Worm (Caenorhabditis elegans) whole organism, young adult: ENCODE data around the gene F38A5.22.

Source experiments
- B0261.1 ChIP-seq: sonication (generic microtip); optimal IDR thresholded peaks from 2 replicates; lab custom pipeline; 2016; ENCODE audit warnings: mild to moderate bottlenecking, missing genetic modification characterization, moderate library complexity, missing compliant biosample characterization
- C06A6.2 ChIP-seq: fragments of 200-800 bp; sonication (Bioruptor generic); conservative IDR thresholded peaks from 2 replicates; pipeline ENCODE4 v1.3.6; 2022; ENCODE audit warnings: missing genetic modification characterization, missing compliant biosample characterization
- D2030.7 ChIP-seq: fragments of 200-800 bp; sonication (Bioruptor generic); IDR thresholded peaks from 2 replicates; pipeline ENCODE4 v1.3.6; 2022; ENCODE audit warnings: missing genetic modification reagents, missing genetic modification characterization, missing compliant biosample characterization
- F22D6.2 ChIP-seq: sonication (generic microtip); optimal IDR thresholded peaks from 2 replicates; lab custom pipeline; 2016; ENCODE audit warnings: mild to moderate bottlenecking, missing genetic modification characterization, missing compliant biosample characterization
- F23B12.7 ChIP-seq: sonication (generic microtip); optimal IDR thresholded peaks from 2 replicates; lab custom pipeline; 2017; ENCODE audit warnings: missing genetic modification characterization, mild to moderate bottlenecking, missing compliant biosample characterization, antibody characterized with exemption, moderate library complexity; ENCODE audit not compliant: insufficient read depth
- F33H1.4 ChIP-seq: fragments of 200-800 bp; sonication (Bioruptor generic); IDR thresholded peaks from 2 replicates; pipeline ENCODE4 v1.3.6; 2022; ENCODE audit warnings: missing genetic modification reagents, missing genetic modification characterization, missing compliant biosample characterization
- F57C9.4 ChIP-seq: sonication (generic microtip); optimal IDR thresholded peaks from 2 replicates; lab custom pipeline; 2017; ENCODE audit warnings: mild to moderate bottlenecking, missing genetic modification characterization, missing compliant biosample characterization
- ama-1 ChIP-seq, 3 experiments: fragments of 150-350 bp in 1 of 3; sonication (generic microtip) in 2 of 3; optimal IDR thresholded peaks; 2 replicates each; lab custom pipeline; 2014 to 2018; ENCODE audit warnings: missing biosample characterization in 2 of 3, missing genetic modification characterization in 2 of 3, missing genetic modification reagents in 2 of 3
- athp-1 ChIP-seq: sonication (generic microtip); optimal IDR thresholded peaks from 2 replicates; lab custom pipeline; 2017; ENCODE audit warnings: mild to moderate bottlenecking, missing genetic modification characterization, missing compliant biosample characterization
- attf-3 ChIP-seq: fragments of 200-800 bp; sonication (Bioruptor generic); conservative IDR thresholded peaks from 2 replicates; pipeline ENCODE4 v1.3.6; 2022; ENCODE audit warnings: missing genetic modification reagents, missing genetic modification characterization, missing compliant biosample characterization
- bed-1 ChIP-seq: fragments of 200-800 bp; sonication (Bioruptor generic); IDR thresholded peaks from 2 replicates; pipeline ENCODE4 v1.3.6; 2022; ENCODE audit warnings: missing genetic modification reagents, missing genetic modification characterization, missing compliant biosample characterization
- cebp-1 ChIP-seq, 2 experiments: fragments of 200-800 bp in 1 of 2; sonication (Bioruptor generic) in 1 of 2; sonication (generic microtip) in 1 of 2; IDR thresholded peaks in 1 of 2; optimal IDR thresholded peaks in 1 of 2; 2 replicates each; pipeline versions ENCODE4 v1.3.6 to Lab custom; 2017 to 2022; ENCODE audit warnings: missing compliant biosample characterization in 2 of 2, missing genetic modification characterization in 2 of 2, mild to moderate bottlenecking in 1 of 2, missing genetic modification reagents in 1 of 2, moderate library complexity in 1 of 2
- ceh-58 ChIP-seq: fragments of 200-800 bp; sonication (Bioruptor generic); IDR thresholded peaks from 2 replicates; pipeline ENCODE4 v1.3.6; 2022; ENCODE audit warnings: missing genetic modification characterization, missing compliant biosample characterization
- dox-1 ChIP-seq: fragments of 200-800 bp; sonication (Bioruptor generic); IDR thresholded peaks from 2 replicates; pipeline ENCODE4 v1.3.6; 2022; ENCODE audit warnings: missing genetic modification reagents, missing genetic modification characterization, missing compliant biosample characterization
- gei-17 ChIP-seq: fragments of 200-800 bp; sonication (Bioruptor generic); optimal IDR thresholded peaks from 2 replicates; lab custom pipeline; 2018; ENCODE audit warnings: mild to moderate bottlenecking, missing genetic modification characterization, missing compliant biosample characterization
- hmg-20 ChIP-seq: fragments of 200-800 bp; sonication (Bioruptor generic); IDR thresholded peaks from 2 replicates; pipeline ENCODE4 v1.3.6; 2022; ENCODE audit warnings: missing genetic modification reagents, missing genetic modification characterization, missing compliant biosample characterization
- hrde-1 ChIP-seq: sonication (generic microtip); optimal IDR thresholded peaks from 2 replicates; lab custom pipeline; 2016; ENCODE audit warnings: missing genetic modification characterization, mild to moderate bottlenecking, missing compliant biosample characterization, moderate library complexity, missing genotype, missing genetic modification reagents, borderline replicate concordance
- hsf-1 ChIP-seq: fragments of 200-800 bp; sonication (Bioruptor generic); IDR thresholded peaks from 2 replicates; pipeline ENCODE4 v1.3.6; 2022; ENCODE audit warnings: missing genetic modification reagents, missing genetic modification characterization, missing compliant biosample characterization
- let-526 ChIP-seq: fragments of 200-800 bp; sonication (Bioruptor generic); IDR thresholded peaks from 2 replicates; pipeline ENCODE4 v1.3.6; 2022; ENCODE audit warnings: missing genetic modification reagents, missing genetic modification characterization, missing compliant biosample characterization
- let-607 ChIP-seq, 2 experiments: fragments of 200-800 bp in 1 of 2; sonication (Bioruptor generic) in 1 of 2; sonication (generic microtip) in 1 of 2; optimal IDR thresholded peaks; 2 replicates each; lab custom pipeline; 2016 to 2018; ENCODE audit warnings: mild to moderate bottlenecking in 2 of 2, missing compliant biosample characterization in 2 of 2, missing genetic modification characterization in 2 of 2, moderate library complexity in 2 of 2, missing genotype in 1 of 2
- lin-40 ChIP-seq: sonication (generic microtip); optimal IDR thresholded peaks from 2 replicates; lab custom pipeline; 2016; ENCODE audit warnings: missing genetic modification characterization, mild to moderate bottlenecking, missing compliant biosample characterization, missing genotype, missing genetic modification reagents
- lir-1 ChIP-seq: fragments of 200-800 bp; sonication (Bioruptor generic); conservative IDR thresholded peaks from 2 replicates; pipeline ENCODE4 v1.3.6; 2022; ENCODE audit warnings: missing genetic modification reagents, missing genetic modification characterization, missing compliant biosample characterization
- mcd-1 ChIP-seq: fragments of 200-800 bp; sonication (Bioruptor generic); IDR thresholded peaks from 2 replicates; pipeline ENCODE4 v1.3.6; 2022; ENCODE audit warnings: missing genetic modification reagents, missing genetic modification characterization, missing compliant biosample characterization
- mes-4 ChIP-seq: sonication (generic microtip); optimal IDR thresholded peaks from 2 replicates; lab custom pipeline; 2016; ENCODE audit warnings: missing genotype, missing genetic modification characterization, missing compliant biosample characterization
- nfya-1 ChIP-seq: sonication (generic microtip); optimal IDR thresholded peaks from 2 replicates; lab custom pipeline; 2017; ENCODE audit warnings: antibody characterized with exemption, missing compliant biosample characterization, missing genetic modification characterization, borderline replicate concordance; ENCODE audit not compliant: insufficient read depth
- nhr-179 ChIP-seq: sonication (generic microtip); optimal IDR thresholded peaks from 2 replicates; lab custom pipeline; 2016; ENCODE audit warnings: mild to moderate bottlenecking, missing genetic modification characterization, missing compliant biosample characterization
- pbrm-1 ChIP-seq: fragments of 200-800 bp; sonication (Bioruptor generic); IDR thresholded peaks from 2 replicates; pipeline ENCODE4 v1.3.6; 2022; ENCODE audit warnings: missing genetic modification reagents, missing genetic modification characterization, missing compliant biosample characterization
- repo-1 ChIP-seq: sonication (generic microtip); optimal IDR thresholded peaks from 2 replicates; lab custom pipeline; 2017; ENCODE audit warnings: mild to moderate bottlenecking, missing genetic modification characterization, missing compliant biosample characterization
- rpc-1 ChIP-seq, 2 experiments: fragments of 150-350 bp in 1 of 2; sonication (generic microtip) in 1 of 2; optimal IDR thresholded peaks; 2 replicates each; lab custom pipeline; 2014 to 2018; ENCODE audit warnings: missing biosample characterization in 1 of 2, missing genetic modification characterization in 1 of 2, missing genetic modification reagents in 1 of 2, missing genotype in 1 of 2
- sdz-38 ChIP-seq: sonication (generic microtip); optimal IDR thresholded peaks from 2 replicates; lab custom pipeline; 2016; ENCODE audit warnings: missing genotype, missing genetic modification characterization, missing compliant biosample characterization
- snpc-1.1 ChIP-seq: sonication (generic microtip); optimal IDR thresholded peaks from 2 replicates; lab custom pipeline; 2017; ENCODE audit warnings: missing genetic modification characterization, mild to moderate bottlenecking, missing compliant biosample characterization, antibody characterized with exemption, moderate library complexity, missing genotype, missing genetic modification reagents; ENCODE audit not compliant: insufficient read depth
- snpc-1.3 ChIP-seq: sonication (generic microtip); optimal IDR thresholded peaks from 2 replicates; lab custom pipeline; 2017; ENCODE audit warnings: missing genetic modification characterization, mild to moderate bottlenecking, missing compliant biosample characterization, antibody characterized with exemption, moderate library complexity, missing genotype, missing genetic modification reagents; ENCODE audit not compliant: insufficient read depth
- snpc-4 ChIP-seq, 5 experiments: fragments of 150-350 bp in 1 of 5; sonication (generic microtip) in 4 of 5; optimal IDR thresholded peaks; 2 replicates each; lab custom pipeline; 2014 to 2018; ENCODE audit warnings: missing genetic modification characterization in 5 of 5, missing biosample characterization in 3 of 5, antibody characterized with exemption in 2 of 5, mild to moderate bottlenecking in 2 of 5, missing compliant biosample characterization in 2 of 5, missing genotype in 2 of 5, moderate library complexity in 2 of 5, missing genetic modification reagents in 1 of 5
- somi-1 ChIP-seq: fragments of 200-800 bp; sonication (Bioruptor generic); optimal IDR thresholded peaks from 2 replicates; lab custom pipeline; 2018; ENCODE audit warnings: mild to moderate bottlenecking, missing genetic modification characterization, missing compliant biosample characterization
- sptf-2 ChIP-seq: fragments of 200-800 bp; sonication (Bioruptor generic); optimal IDR thresholded peaks from 2 replicates; lab custom pipeline; 2018; ENCODE audit warnings: mild to moderate bottlenecking, missing genetic modification characterization, missing compliant biosample characterization
- tbp1 ChIP-seq: fragments of 200-800 bp; sonication (Bioruptor generic); optimal IDR thresholded peaks from 2 replicates; lab custom pipeline; 2018; ENCODE audit warnings: mild to moderate bottlenecking, missing genetic modification characterization, missing compliant biosample characterization
- xnd-1 ChIP-seq: sonication (generic microtip); optimal IDR thresholded peaks from 2 replicates; lab custom pipeline; 2016; ENCODE audit warnings: missing genotype, missing genetic modification reagents, missing genetic modification characterization, missing compliant biosample characterization
- zfh-2 ChIP-seq: fragments of 200-800 bp; sonication (Bioruptor generic); conservative IDR thresholded peaks from 2 replicates; pipeline ENCODE4 v1.3.6; 2022; ENCODE audit warnings: missing genetic modification reagents, missing genetic modification characterization, missing compliant biosample characterization
- zim-3 ChIP-seq: sonication (generic microtip); optimal IDR thresholded peaks from 2 replicates; lab custom pipeline; 2017; ENCODE audit warnings: mild to moderate bottlenecking, missing genetic modification characterization, moderate library complexity, missing compliant biosample characterization
- ztf-18 ChIP-seq: sonication (generic microtip); optimal IDR thresholded peaks from 2 replicates; lab custom pipeline; 2016; ENCODE audit warnings: missing genotype, mild to moderate bottlenecking, missing genetic modification characterization, missing compliant biosample characterization
- ztf-25 ChIP-seq: fragments of 200-800 bp; sonication (Bioruptor generic); IDR thresholded peaks from 2 replicates; pipeline ENCODE4 v1.3.6; 2022; ENCODE audit warnings: missing genetic modification reagents, missing genetic modification characterization, missing compliant biosample characterization
- ztf-3 ChIP-seq: fragments of 200-800 bp; sonication (Bioruptor generic); optimal IDR thresholded peaks from 2 replicates; lab custom pipeline; 2018; ENCODE audit warnings: mild to moderate bottlenecking, missing genetic modification characterization, missing compliant biosample characterization

F38A5.22 gene

ce11 chrIV:6562039-6562438, 33.7 kb downstream of the F38A5.22 start (continued):
- TF ChIP-seq tbp1: peak; percentile 73
- TF ChIP-seq C06A6.2: no peak
- no peak for TF ChIP-seq let-526 (GFP tag; lab: Robert Waterston, UW)
- TF ChIP-seq nfya-1 (tag; lab: Kevin White, UChicago): no peak
- no peak for TF ChIP-seq hmg-20 (GFP tag; lab: Robert Waterston, UW)
- no peak for TF ChIP-seq hrde-1 (tag; lab: Kevin White, UChicago)
- no peak for TF ChIP-seq somi-1 (GFP tag; lab: Kevin White, UChicago)
- no peak for TF ChIP-seq pbrm-1 (GFP tag; lab: Robert Waterston, UW)
- no peak for TF ChIP-seq F23B12.7 (tag; lab: Kevin White, UChicago)
- peak; percentile 33 for TF ChIP-seq rpc-1 (optimal IDR thresholded peaks at IDR 0.05; lab: Kevin White, UChicago)
- TF ChIP-seq rpc-1 (tag; optimal IDR thresholded peaks at IDR 0.05; lab: Kevin White, UChicago): peak; percentile 76
- TF ChIP-seq F22D6.2: no peak
- TF ChIP-seq nhr-179 (tag; lab: Kevin White, UChicago): no peak
- TF ChIP-seq ceh-58: no peak
- TF ChIP-seq ztf-18: no peak
- TF ChIP-seq sptf-2 (GFP tag; lab: Kevin White, UChicago): no peak
- no peak for TF ChIP-seq cebp-1 (GFP tag; IDR thresholded peaks at IDR 0.05; lab: Robert Waterston, UW)
- no peak for TF ChIP-seq cebp-1 (tag; optimal IDR thresholded peaks at IDR 0.05; lab: Kevin White, UChicago)
- TF ChIP-seq mes-4 (tag; lab: Kevin White, UChicago): no peak
- TF ChIP-seq ztf-25 (GFP tag; lab: Robert Waterston, UW): no peak
- no peak for TF ChIP-seq lir-1 (GFP tag; lab: Robert Waterston, UW)
- TF ChIP-seq lin-40: no peak
- no peak for TF ChIP-seq repo-1 (tag; lab: Kevin White, UChicago)
- TF ChIP-seq zfh-2 (GFP tag; lab: Robert Waterston, UW): no peak
- no peak for TF ChIP-seq F33H1.4 (GFP tag; lab: Robert Waterston, UW)
- no peak for TF ChIP-seq sdz-38 (tag; lab: Kevin White, UChicago)
- no peak for TF ChIP-seq gei-17 (GFP tag; lab: Kevin White, UChicago)

DNA sequence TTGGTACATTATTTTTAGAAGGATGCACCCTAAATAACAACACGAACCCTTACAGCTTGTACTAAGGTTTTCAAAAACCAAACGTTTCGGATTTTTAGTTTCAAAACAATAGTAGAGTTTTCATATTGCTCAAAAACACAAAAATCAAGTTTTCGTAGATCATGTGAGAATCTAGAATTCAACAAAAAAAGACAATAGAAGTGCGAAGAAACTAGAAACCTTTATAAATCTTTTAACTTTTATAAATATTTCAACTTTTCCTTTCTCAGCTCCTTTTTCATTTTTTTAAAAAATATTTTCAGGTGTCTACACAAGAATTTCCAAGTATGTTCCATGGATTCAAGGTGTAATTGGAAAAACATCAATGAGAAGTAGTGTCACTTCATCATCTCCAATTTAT, 35.3 kb downstream of the F38A5.22 start, which contains the start of gene best-9:
TSS of gene best-9 (plus strand) at position 301 of the 400 bp plus-strand sequence.
- TF ChIP-seq F57C9.4 (tag; lab: Kevin White, UChicago): no peak
- no peak for TF ChIP-seq athp-1 (tag; lab: Kevin White, UChicago)
- no peak for TF ChIP-seq bed-1 (GFP tag; lab: Robert Waterston, UW)
- TF ChIP-seq snpc-4 (GFP tag; optimal IDR thresholded peaks at IDR 0.05; lab: Kevin White, UChicago): no peak
- TF ChIP-seq snpc-4 (tag; optimal IDR thresholded peaks at IDR 0.05; lab: Kevin White, UChicago): no peak
- TF ChIP-seq snpc-1.1 (tag; lab: Kevin White, UChicago): no peak
- TF ChIP-seq zim-3 (tag; lab: Kevin White, UChicago): no peak
- no peak for TF ChIP-seq xnd-1 (tag; lab: Kevin White, UChicago)
- TF ChIP-seq snpc-1.3 (tag; lab: Kevin White, UChicago): no peak
- no peak for TF ChIP-seq D2030.7 (GFP tag; lab: Robert Waterston, UW)
- no peak for TF ChIP-seq ama-1 (optimal IDR thresholded peaks at IDR 0.05; lab: Kevin White, UChicago)
- TF ChIP-seq ama-1 (GFP tag; optimal IDR thresholded peaks at IDR 0.05; lab: Kevin White, UChicago): no peak
- TF ChIP-seq let-607 (tag; optimal IDR thresholded peaks at IDR 0.05; lab: Kevin White, UChicago): no peak
- TF ChIP-seq ztf-3 (GFP tag; lab: Kevin White, UChicago): no peak
- no peak for TF ChIP-seq hrde-1 (tag; lab: Kevin White, UChicago)
- no peak for TF ChIP-seq hsf-1 (GFP tag; lab: Robert Waterston, UW)
- TF ChIP-seq mcd-1: no peak
- no peak for TF ChIP-seq attf-3 (GFP tag; lab: Robert Waterston, UW)
- no peak for TF ChIP-seq dox-1 (GFP tag; lab: Robert Waterston, UW)
- no peak for TF ChIP-seq B0261.1 (tag; lab: Kevin White, UChicago)
- no peak for TF ChIP-seq somi-1 (GFP tag; lab: Kevin White, UChicago)
- TF ChIP-seq cebp-1 (GFP tag; IDR thresholded peaks at IDR 0.05; lab: Robert Waterston, UW): no peak
- TF ChIP-seq cebp-1 (tag; optimal IDR thresholded peaks at IDR 0.05; lab: Kevin White, UChicago): no peak
